Worm (Caenorhabditis elegans): ENCODE data around the gene F52E1.9.

F52E1.9 gene

ce11 chrV:8402392-8402791, at the start of gene F52E1.9:
Gene F52E1.9, minus strand, starts transcription at chrV:8402669.
- TF ChIP-seq tbx-11 (GFP tag; IDR thresholded peaks at IDR 0.05) (no peak), ceh-36 (tag; optimal IDR thresholded peaks at IDR 0.05) (no peak), ceh-13 (GFP tag; optimal IDR thresholded peaks at IDR 0.05) (no peak), ets-7 (tag; optimal IDR thresholded peaks at IDR 0.05) (no peak), B0310.2 (tag; optimal IDR thresholded peaks at IDR 0.05) (no peak), hmg-4 (GFP tag; optimal IDR thresholded peaks at IDR 0.05) (no peak), aly-1 (tag; optimal IDR thresholded peaks at IDR 0.05) (no peak)

- no peak for TF ChIP-seq hmbx-1 (tag; optimal IDR thresholded peaks at IDR 0.05)
- TF ChIP-seq tbx-37 (GFP tag; conservative IDR thresholded peaks at IDR 0.05) = no peak
- TF ChIP-seq tra-4 (tag; optimal IDR thresholded peaks at IDR 0.05) = no peak
- TF ChIP-seq ceh-13 (GFP tag; optimal IDR thresholded peaks at IDR 0.05) = no peak
- no peak for TF ChIP-seq scrt-1 (GFP tag; IDR thresholded peaks at IDR 0.05)
- TF ChIP-seq aly-1 (tag; optimal IDR thresholded peaks at IDR 0.05) = no peak
- no peak for TF ChIP-seq tbx-11 (GFP tag; IDR thresholded peaks at IDR 0.05)
- TF ChIP-seq F13C5.2 (tag; optimal IDR thresholded peaks at IDR 0.05) = no peak
- TF ChIP-seq hnd-1 (tag; optimal IDR thresholded peaks at IDR 0.05) = no peak
- no peak for TF ChIP-seq B0310.2 (tag; optimal IDR thresholded peaks at IDR 0.05)
Measured at ce11 chrV:8450690-8451089, 48.2 kb upstream of the F52E1.9 start.

- TF ChIP-seq tbx-37 (GFP tag; conservative IDR thresholded peaks at IDR 0.05) = no peak
- no peak for TF ChIP-seq aly-1 (tag; optimal IDR thresholded peaks at IDR 0.05)
- TF ChIP-seq ceh-36 (tag; optimal IDR thresholded peaks at IDR 0.05) = no peak
Measured at ce11 chrV:8449241-8449640, 46.8 kb upstream of the F52E1.9 start.

ce11 chrV:8447928-8448327, 45.5 kb upstream of the F52E1.9 start, which contains the start of gene T23B12.5:
Gene T23B12.5, minus strand, starts transcription at chrV:8448028.
- TF ChIP-seq hmbx-1 (tag; optimal IDR thresholded peaks at IDR 0.05) = no peak
- TF ChIP-seq hnd-1 (tag; optimal IDR thresholded peaks at IDR 0.05) = no peak
- TF ChIP-seq tra-4 (tag; optimal IDR thresholded peaks at IDR 0.05) = no peak
- no peak for TF ChIP-seq tbx-11 (GFP tag; IDR thresholded peaks at IDR 0.05)
- TF ChIP-seq sea-1 (GFP tag; conservative IDR thresholded peaks at IDR 0.05) = no peak
- TF ChIP-seq F13C5.2 (tag; optimal IDR thresholded peaks at IDR 0.05) = no peak
- TF ChIP-seq B0310.2 (tag; optimal IDR thresholded peaks at IDR 0.05) = no peak
- TF ChIP-seq ets-7 (tag; optimal IDR thresholded peaks at IDR 0.05) = no peak
- no peak for TF ChIP-seq flt-1 (GFP tag; IDR thresholded peaks at IDR 0.05)
- no peak for TF ChIP-seq hmg-4 (GFP tag; optimal IDR thresholded peaks at IDR 0.05)
- TF ChIP-seq ceh-36 (tag; optimal IDR thresholded peaks at IDR 0.05) = no peak
- TF ChIP-seq tbx-37 (GFP tag; conservative IDR thresholded peaks at IDR 0.05) = no peak
- no peak for TF ChIP-seq aly-1 (tag; optimal IDR thresholded peaks at IDR 0.05)
- no peak for TF ChIP-seq scrt-1 (GFP tag; IDR thresholded peaks at IDR 0.05)
- TF ChIP-seq ama-1 (optimal IDR thresholded peaks at IDR 0.05) = no peak
- no peak for TF ChIP-seq ceh-13 (GFP tag; optimal IDR thresholded peaks at IDR 0.05)

ce11 chrV:8445636-8446035, 43.2 kb upstream of the F52E1.9 start:
- TF ChIP-seq hmg-4 (GFP tag; optimal IDR thresholded peaks at IDR 0.05) = no peak
- TF ChIP-seq ama-1 (optimal IDR thresholded peaks at IDR 0.05) = no peak
- TF ChIP-seq hmbx-1 (tag; optimal IDR thresholded peaks at IDR 0.05) = no peak
- TF ChIP-seq aly-1 (tag; optimal IDR thresholded peaks at IDR 0.05) = no peak
- no peak for TF ChIP-seq tbx-37 (GFP tag; conservative IDR thresholded peaks at IDR 0.05)
- TF ChIP-seq scrt-1 (GFP tag; IDR thresholded peaks at IDR 0.05) = no peak
- no peak for TF ChIP-seq hnd-1 (tag; optimal IDR thresholded peaks at IDR 0.05)
- no peak for TF ChIP-seq ceh-13 (GFP tag; optimal IDR thresholded peaks at IDR 0.05)
- no peak for TF ChIP-seq tra-4 (tag; optimal IDR thresholded peaks at IDR 0.05)
- TF ChIP-seq sea-1 (GFP tag; conservative IDR thresholded peaks at IDR 0.05) = no peak
- TF ChIP-seq F13C5.2 (tag; optimal IDR thresholded peaks at IDR 0.05) = no peak
- TF ChIP-seq flt-1 (GFP tag; IDR thresholded peaks at IDR 0.05) = no peak

ce11 chrV:8444357-8444856, 41.9 kb upstream of the F52E1.9 start, which contains the start of gene lmd-3:
Gene lmd-3, minus strand, starts transcription at chrV:8444806.
- no peak for TF ChIP-seq ceh-36 (tag; optimal IDR thresholded peaks at IDR 0.05)

ce11 chrV:8437358-8437757, 34.9 kb upstream of the F52E1.9 start:
- TF ChIP-seq ceh-36 (tag; optimal IDR thresholded peaks at IDR 0.05) = no peak
- TF ChIP-seq hmbx-1 (tag; optimal IDR thresholded peaks at IDR 0.05) = no peak
- TF ChIP-seq scrt-1 (GFP tag; IDR thresholded peaks at IDR 0.05) = no peak
- TF ChIP-seq ceh-13 (GFP tag; optimal IDR thresholded peaks at IDR 0.05) = no peak
- TF ChIP-seq tbx-37 (GFP tag; conservative IDR thresholded peaks at IDR 0.05) = no peak
- no peak for TF ChIP-seq tra-4 (tag; optimal IDR thresholded peaks at IDR 0.05)
- no peak for TF ChIP-seq B0310.2 (tag; optimal IDR thresholded peaks at IDR 0.05)
- no peak for TF ChIP-seq ama-1 (optimal IDR thresholded peaks at IDR 0.05)
- TF ChIP-seq F13C5.2 (tag; optimal IDR thresholded peaks at IDR 0.05) = no peak

ce11 chrV:8435292-8435691, 32.8 kb upstream of the F52E1.9 start:
- TF ChIP-seq F13C5.2 (tag; optimal IDR thresholded peaks at IDR 0.05) = no peak
- TF ChIP-seq tra-4 (tag; optimal IDR thresholded peaks at IDR 0.05) = no peak
- TF ChIP-seq pes-1 (GFP tag; IDR thresholded peaks at IDR 0.05) = no peak
- no peak for TF ChIP-seq ets-7 (tag; optimal IDR thresholded peaks at IDR 0.05)
- no peak for TF ChIP-seq sea-1 (GFP tag; conservative IDR thresholded peaks at IDR 0.05)
- no peak for TF ChIP-seq scrt-1 (GFP tag; IDR thresholded peaks at IDR 0.05)
- no peak for TF ChIP-seq hmbx-1 (tag; optimal IDR thresholded peaks at IDR 0.05)
- no peak for TF ChIP-seq hmg-4 (GFP tag; optimal IDR thresholded peaks at IDR 0.05)
- no peak for TF ChIP-seq B0310.2 (tag; optimal IDR thresholded peaks at IDR 0.05)
- TF ChIP-seq ceh-36 (tag; optimal IDR thresholded peaks at IDR 0.05) = no peak
- no peak for TF ChIP-seq flt-1 (GFP tag; IDR thresholded peaks at IDR 0.05)
- no peak for TF ChIP-seq aly-1 (tag; optimal IDR thresholded peaks at IDR 0.05)
- no peak for TF ChIP-seq tbx-37 (GFP tag; conservative IDR thresholded peaks at IDR 0.05)
- no peak for TF ChIP-seq ama-1 (optimal IDR thresholded peaks at IDR 0.05)
- no peak for TF ChIP-seq tbx-11 (GFP tag; IDR thresholded peaks at IDR 0.05)
- no peak for TF ChIP-seq ceh-13 (GFP tag; optimal IDR thresholded peaks at IDR 0.05)
- TF ChIP-seq hnd-1 (tag; optimal IDR thresholded peaks at IDR 0.05) = no peak

Data from whole organism, early embryonic.